Worm (Caenorhabditis elegans) whole organism, late embryonic: ENCODE data around the gene C34B4.2.

ENCODE experiments used
- C38D4.7 ChIP-seq: fragments of 200-800 bp; sonication (Bioruptor generic); optimal IDR thresholded peaks from 2 replicates; lab custom pipeline; 2018; ENCODE audit warnings: mild to moderate bottlenecking, missing genetic modification characterization, moderate library complexity, missing compliant biosample characterization
- K09A11.1 ChIP-seq: sonication (generic microtip); optimal IDR thresholded peaks from 2 replicates; lab custom pipeline; 2017; ENCODE audit warnings: antibody characterized with exemption, mild to moderate bottlenecking, missing genetic modification characterization, missing compliant biosample characterization; ENCODE audit not compliant: insufficient read depth
- T23F11.4 ChIP-seq: fragments of 200-800 bp; sonication (Bioruptor generic); optimal IDR thresholded peaks from 2 replicates; lab custom pipeline; 2018; ENCODE audit warnings: mild to moderate bottlenecking, missing genetic modification characterization, missing compliant biosample characterization
- Y22D7AL.16 ChIP-seq: sonication (generic microtip); optimal IDR thresholded peaks from 2 replicates; lab custom pipeline; 2016; ENCODE audit warnings: missing genetic modification characterization, missing compliant biosample characterization
- ceh-18 ChIP-seq: sonication (generic microtip); optimal IDR thresholded peaks from 2 replicates; lab custom pipeline; 2016; ENCODE audit warnings: missing genetic modification characterization, missing compliant biosample characterization
- ceh-22 ChIP-seq: sonication (generic microtip); optimal IDR thresholded peaks from 2 replicates; lab custom pipeline; 2017; ENCODE audit warnings: missing biosample characterization, missing genetic modification characterization
- ceh-24 ChIP-seq: sonication (generic microtip); optimal IDR thresholded peaks from 2 replicates; lab custom pipeline; 2016; ENCODE audit warnings: mild to moderate bottlenecking, missing genetic modification characterization, missing compliant biosample characterization
- ceh-30 ChIP-seq: fragments of 150-350 bp; optimal IDR thresholded peaks from 2 replicates; lab custom pipeline; 2014; ENCODE audit warnings: missing biosample characterization, missing genetic modification characterization
- ceh-45 ChIP-seq: fragments of 200-800 bp; sonication (Bioruptor generic); IDR thresholded peaks from 2 replicates; pipeline ENCODE4 v1.3.6; 2022; ENCODE audit warnings: missing genetic modification reagents, missing genetic modification characterization, missing compliant biosample characterization
- ceh-6 ChIP-seq: fragments of 200-800 bp; sonication (Bioruptor generic); optimal IDR thresholded peaks from 2 replicates; lab custom pipeline; 2018; ENCODE audit warnings: mild to moderate bottlenecking, missing genetic modification characterization, missing compliant biosample characterization
- dmd-4 ChIP-seq: sonication (generic microtip); optimal IDR thresholded peaks from 2 replicates; lab custom pipeline; 2016; ENCODE audit warnings: borderline replicate concordance, missing genetic modification characterization, missing compliant biosample characterization
- dve-1 ChIP-seq: sonication (generic microtip); optimal IDR thresholded peaks from 2 replicates; lab custom pipeline; 2017; ENCODE audit warnings: antibody characterized with exemption, mild to moderate bottlenecking, missing genetic modification characterization, missing compliant biosample characterization
- elt-2 ChIP-seq: sonication (generic microtip); optimal IDR thresholded peaks from 2 replicates; lab custom pipeline; 2016; ENCODE audit warnings: missing genetic modification reagents, missing genetic modification characterization, missing compliant biosample characterization
- fax-1 ChIP-seq: sonication (generic microtip); optimal IDR thresholded peaks from 2 replicates; lab custom pipeline; 2016; ENCODE audit warnings: missing genotype, missing genetic modification characterization, missing compliant biosample characterization
- hlh-13 ChIP-seq: fragments of 200-800 bp; sonication (Bioruptor generic); optimal IDR thresholded peaks from 2 replicates; lab custom pipeline; 2018; ENCODE audit warnings: mild to moderate bottlenecking, missing genetic modification characterization, missing compliant biosample characterization
- hlh-30 ChIP-seq: sonication (generic microtip); optimal IDR thresholded peaks from 2 replicates; lab custom pipeline; 2017; ENCODE audit warnings: antibody characterized with exemption, missing genetic modification characterization, missing compliant biosample characterization; ENCODE audit not compliant: insufficient read depth
- lim-6 ChIP-seq: sonication (generic microtip); optimal IDR thresholded peaks from 2 replicates; lab custom pipeline; 2016; ENCODE audit warnings: missing genetic modification characterization, missing compliant biosample characterization
- mec-3 ChIP-seq: sonication (generic microtip); optimal IDR thresholded peaks from 2 replicates; lab custom pipeline; 2016; ENCODE audit warnings: borderline replicate concordance, missing genetic modification characterization, missing compliant biosample characterization
- nhr-11 ChIP-seq: fragments of 150-350 bp; optimal IDR thresholded peaks from 2 replicates; lab custom pipeline; 2014; ENCODE audit warnings: missing biosample characterization, missing genetic modification characterization
- nhr-232 ChIP-seq: sonication (generic microtip); optimal IDR thresholded peaks from 2 replicates; lab custom pipeline; 2016; ENCODE audit warnings: missing genetic modification characterization, missing compliant biosample characterization
- pag-3 ChIP-seq: sonication (generic microtip); optimal IDR thresholded peaks from 2 replicates; lab custom pipeline; 2016; ENCODE audit warnings: missing compliant biosample characterization, missing genetic modification characterization, borderline replicate concordance
- pqm-1 ChIP-seq: sonication (generic microtip); optimal IDR thresholded peaks from 2 replicates; lab custom pipeline; 2016; ENCODE audit warnings: missing genetic modification characterization, missing compliant biosample characterization
- rnt-1 ChIP-seq: sonication (generic microtip); optimal IDR thresholded peaks from 2 replicates; lab custom pipeline; 2016; ENCODE audit warnings: missing genetic modification characterization, missing compliant biosample characterization
- syd-9 ChIP-seq: sonication (generic microtip); optimal IDR thresholded peaks from 2 replicates; lab custom pipeline; 2016; ENCODE audit warnings: mild to moderate bottlenecking, missing genetic modification characterization, moderate library complexity, missing compliant biosample characterization
- tbx-2 ChIP-seq: sonication (generic microtip); optimal IDR thresholded peaks from 2 replicates; lab custom pipeline; 2016; ENCODE audit warnings: missing genetic modification characterization, missing compliant biosample characterization
- ttx-3 ChIP-seq: sonication (generic microtip); optimal IDR thresholded peaks from 2 replicates; lab custom pipeline; 2016; ENCODE audit warnings: missing genetic modification reagents, missing genetic modification characterization, missing compliant biosample characterization
- unc-86 ChIP-seq: sonication (generic microtip); optimal IDR thresholded peaks from 2 replicates; lab custom pipeline; 2016; ENCODE audit warnings: missing genetic modification characterization, missing compliant biosample characterization
- ztf-16 ChIP-seq: sonication (generic microtip); optimal IDR thresholded peaks from 2 replicates; lab custom pipeline; 2017; ENCODE audit warnings: missing genetic modification characterization, missing compliant biosample characterization

The C34B4.2 gene

DNA sequence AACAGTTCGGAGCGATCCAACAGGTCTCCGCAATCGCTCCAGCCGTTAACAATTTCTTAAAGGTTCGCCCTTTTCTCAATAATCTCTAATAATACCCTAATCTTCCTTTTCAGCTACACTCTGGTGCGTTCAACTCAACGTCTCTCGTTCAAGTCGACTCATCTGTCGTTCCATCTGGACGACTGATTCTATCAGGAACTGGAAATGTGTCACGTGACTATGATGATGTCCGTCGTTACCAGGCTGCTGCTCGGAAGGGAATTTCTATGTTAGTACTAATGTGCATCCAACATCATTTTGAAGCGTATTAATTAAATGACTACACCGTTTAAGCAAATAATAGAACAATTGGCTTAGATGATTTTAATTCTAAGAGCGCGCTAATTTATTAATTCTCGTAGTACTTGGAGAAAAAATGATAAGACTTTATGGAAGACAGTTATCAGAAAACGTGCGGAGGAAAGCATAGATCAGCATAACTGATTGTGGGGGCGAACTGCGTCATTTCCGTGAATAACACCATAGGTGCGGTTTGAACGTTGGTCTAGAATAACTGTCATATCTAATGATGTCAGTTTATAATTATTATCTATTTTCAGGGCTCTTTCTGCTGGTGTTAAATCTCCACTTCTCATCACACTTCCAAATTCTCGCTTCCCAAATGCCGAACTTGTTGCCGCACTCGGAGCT lies 38.9 kb upstream of the C34B4.2 start:
- TF ChIP-seq hlh-30 (tag; lab: Kevin White, UChicago) (peak; percentile 56), nhr-232 (tag; lab: Kevin White, UChicago) (no peak), elt-2 (tag; lab: Kevin White, UChicago) (peak; percentile 43)

ce11 chrV:13045017-13045416 lies 37.8 kb upstream of the C34B4.2 start:
- TF ChIP-seq ceh-18 (no peak), K09A11.1 (tag; lab: Kevin White, UChicago) (no peak), rnt-1 (tag; lab: Kevin White, UChicago) (no peak), fax-1 (tag; lab: Kevin White, UChicago) (no peak), lim-6 (tag; lab: Kevin White, UChicago) (no peak), syd-9 (tag; lab: Kevin White, UChicago) (no peak), C38D4.7 (GFP tag; lab: Kevin White, UChicago) (no peak), nhr-11 (tag; lab: Kevin White, UChicago) (no peak), ttx-3 (tag; lab: Kevin White, UChicago) (no peak)
- TF ChIP-seq, all 69 proteins: peak for 0

- TF ChIP-seq elt-2 (tag; lab: Kevin White, UChicago), result peak; percentile 7
- no peak for TF ChIP-seq unc-86 (tag; lab: Kevin White, UChicago)
Measured at ce11 chrV:13046125-13047123, 36.4 kb upstream of the C34B4.2 start.

ce11 chrV:13047574-13048030 lies 35.3 kb upstream of the C34B4.2 start, which contains the start of gene W07G4.5:
Gene W07G4.5, plus strand, starts transcription at chrV:13047980.
- no peak for TF ChIP-seq rnt-1 (tag; lab: Kevin White, UChicago)
- TF ChIP-seq ceh-18, result no peak
- TF ChIP-seq Y22D7AL.16, result no peak
- TF ChIP-seq mec-3 (tag; lab: Kevin White, UChicago), result no peak

- TF ChIP-seq tbx-2 (tag; lab: Kevin White, UChicago) (no peak), hlh-13 (GFP tag; lab: Kevin White, UChicago) (no peak), ceh-6 (GFP tag; lab: Kevin White, UChicago) (no peak), nhr-11 (tag; lab: Kevin White, UChicago) (no peak), elt-2 (tag; lab: Kevin White, UChicago) (no peak), T23F11.4 (no peak), fax-1 (tag; lab: Kevin White, UChicago) (no peak), C38D4.7 (GFP tag; lab: Kevin White, UChicago) (no peak)
Measured at ce11 chrV:13049149-13049610, 33.7 kb upstream of the C34B4.2 start, which contains the start of gene W07G4.8. Gene W07G4.8, minus strand, starts transcription at chrV:13049560.

ce11 chrV:13053635-13054034 lies 29.2 kb upstream of the C34B4.2 start, which contains the start of gene srr-1:
Gene srr-1, minus strand, starts transcription at chrV:13053735.
- no peak for TF ChIP-seq pag-3 (tag; lab: Kevin White, UChicago)
- TF ChIP-seq syd-9 (tag; lab: Kevin White, UChicago), result no peak
- TF ChIP-seq ceh-22 (tag; lab: Kevin White, UChicago), result no peak
- no peak for TF ChIP-seq dve-1
- TF ChIP-seq ttx-3 (tag; lab: Kevin White, UChicago), result no peak
- no peak for TF ChIP-seq ztf-16 (tag; lab: Kevin White, UChicago)
- TF ChIP-seq ceh-30 (tag; lab: Kevin White, UChicago), result no peak
- no peak for TF ChIP-seq elt-2 (tag; lab: Kevin White, UChicago)
- TF ChIP-seq rnt-1 (tag; lab: Kevin White, UChicago), result no peak
- TF ChIP-seq Y22D7AL.16, result no peak
- TF ChIP-seq mec-3 (tag; lab: Kevin White, UChicago), result no peak
- TF ChIP-seq ceh-45 (GFP tag; lab: Robert Waterston, UW), result no peak
- TF ChIP-seq dmd-4 (tag; lab: Kevin White, UChicago), result no peak
- no peak for TF ChIP-seq ceh-24 (tag; lab: Kevin White, UChicago)
- no peak for TF ChIP-seq C38D4.7 (GFP tag; lab: Kevin White, UChicago)
- no peak for TF ChIP-seq pqm-1 (tag; lab: Kevin White, UChicago)
